Fruit fly (Drosophila melanogaster) Kc167 (cell line): Measurements from ENCODE around the gene Fum2.

Source experiments
- insv ChIP-seq: fragments of >200 bp; optimal IDR thresholded peaks from 3 replicates; lab custom pipeline; 2018; ENCODE audit warnings: missing external identifiers
- psq ChIP-seq: fragments of >200 bp; optimal IDR thresholded peaks from 2 replicates; lab custom pipeline; 2017; ENCODE audit warnings: missing external identifiers

DNA sequence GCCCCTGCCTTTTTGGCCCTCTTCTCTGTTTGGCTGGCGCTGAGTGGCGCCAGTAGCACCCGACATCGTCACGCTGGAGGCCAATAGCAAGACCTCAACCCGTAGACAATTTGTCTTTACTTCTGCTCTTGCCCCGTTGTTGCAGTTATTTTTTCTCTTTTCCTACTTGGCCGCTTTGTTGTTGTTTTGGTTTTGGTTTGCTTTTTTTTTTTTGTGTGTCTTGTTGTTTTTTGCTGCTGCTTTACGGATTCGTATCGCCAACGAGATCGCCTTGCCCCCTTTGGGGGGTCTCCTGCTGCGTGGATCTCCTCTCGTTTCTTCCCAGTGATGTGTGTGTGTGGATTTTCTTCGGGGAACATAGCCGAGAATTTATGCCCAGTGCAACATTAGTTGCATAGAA is 49.7 kb upstream of the Fum2 start:
- no peak for TF ChIP-seq insv (lab: Kevin White, UChicago)
- no peak for TF ChIP-seq psq
